Fruit fly (Drosophila melanogaster) whole organism, embryonic: ENCODE results near the gene Hs2st.

Source experiments
- Atf6 ChIP-seq: fragments of 200-800 bp; sonication (Bioruptor generic); IDR thresholded peaks from 2 replicates; pipeline ENCODE4 v1.3.6; 2022; ENCODE audit warnings: missing biosample characterization, missing genetic modification characterization
- Blimp-1 ChIP-seq: fragments of 200-800 bp; sonication (Bioruptor generic); optimal IDR thresholded peaks from 3 replicates; lab custom pipeline; 2018; ENCODE audit warnings: missing biosample characterization, missing genetic modification characterization, mild to moderate bottlenecking, moderate library complexity, missing genetic modification reagents
- BtbVII ChIP-seq: fragments of 200-800 bp; sonication (Bioruptor generic); optimal IDR thresholded peaks from 3 replicates; lab custom pipeline; 2017; ENCODE audit warnings: missing biosample characterization, mild to moderate bottlenecking, missing genetic modification characterization
- CG10979 ChIP-seq: fragments of 200-800 bp; sonication (Bioruptor generic); optimal IDR thresholded peaks from 2 replicates; lab custom pipeline; 2018; ENCODE audit warnings: missing biosample characterization, mild to moderate bottlenecking, missing genetic modification characterization, moderate library complexity
- CG11504 ChIP-seq: fragments of 200-800 bp; sonication (Bioruptor generic); optimal IDR thresholded peaks from 3 replicates; lab custom pipeline; 2019; ENCODE audit warnings: missing biosample characterization, mild to moderate bottlenecking, missing genetic modification characterization, moderate library complexity
- CG12391 ChIP-seq: fragments of 200-800 bp; sonication (Bioruptor generic); optimal IDR thresholded peaks from 3 replicates; lab custom pipeline; 2018; ENCODE audit warnings: missing biosample characterization, mild to moderate bottlenecking, missing genetic modification characterization, moderate library complexity
- CG14710 ChIP-seq: fragments of 200-800 bp; sonication (Bioruptor generic); optimal IDR thresholded peaks from 3 replicates; lab custom pipeline; 2019; ENCODE audit warnings: missing biosample characterization, mild to moderate bottlenecking, missing genetic modification characterization, moderate library complexity
- CG17328 ChIP-seq: fragments of 200-800 bp; sonication (Bioruptor generic); IDR thresholded peaks from 2 replicates; pipeline ENCODE4 v1.3.6; 2022; ENCODE audit warnings: missing biosample characterization, missing genetic modification characterization
- CG18011 ChIP-seq: fragments of 200-800 bp; sonication (Bioruptor generic); optimal IDR thresholded peaks from 2 replicates; lab custom pipeline; 2017; ENCODE audit warnings: missing biosample characterization, missing genetic modification characterization, mild to moderate bottlenecking, moderate library complexity, missing genotype
- CG18262 ChIP-seq: fragments of 200-800 bp; optimal IDR thresholded peaks from 3 replicates; lab custom pipeline; 2019; ENCODE audit warnings: missing biosample characterization, mild to moderate bottlenecking, missing genetic modification characterization, moderate library complexity
- CG2712 ChIP-seq: fragments of 200-800 bp; optimal IDR thresholded peaks from 3 replicates; lab custom pipeline; 2019; ENCODE audit warnings: missing biosample characterization, mild to moderate bottlenecking, missing genetic modification characterization, moderate library complexity
- CG31224 ChIP-seq: fragments of 200-800 bp; sonication (Bioruptor generic); IDR thresholded peaks from 2 replicates; pipeline ENCODE4 v1.3.6; 2022; ENCODE audit warnings: missing biosample characterization, missing genetic modification characterization
- CG3163 ChIP-seq: fragments of 200-800 bp; sonication (Bioruptor generic); optimal IDR thresholded peaks from 3 replicates; lab custom pipeline; 2016; ENCODE audit warnings: missing biosample characterization, missing genetic modification characterization
- CG6654 ChIP-seq: fragments of 200-800 bp; sonication (Bioruptor generic); optimal IDR thresholded peaks from 2 replicates; lab custom pipeline; 2017; ENCODE audit warnings: missing biosample characterization, mild to moderate bottlenecking, missing genetic modification characterization
- CG7556 ChIP-seq: fragments of 200-800 bp; sonication (Bioruptor generic); optimal IDR thresholded peaks from 2 replicates; lab custom pipeline; 2017; ENCODE audit warnings: missing biosample characterization, mild to moderate bottlenecking, missing genetic modification characterization
- CG7839 ChIP-seq: fragments of 200-800 bp; sonication (Bioruptor generic); optimal IDR thresholded peaks from 3 replicates; lab custom pipeline; 2018; ENCODE audit warnings: missing biosample characterization, mild to moderate bottlenecking, missing genetic modification characterization, moderate library complexity
- CG8388 ChIP-seq: fragments of 200-800 bp; sonication (Bioruptor generic); optimal IDR thresholded peaks from 2 replicates; lab custom pipeline; 2019; ENCODE audit warnings: missing biosample characterization, mild to moderate bottlenecking, missing genetic modification characterization, moderate library complexity
- CG9727 ChIP-seq: fragments of 200-800 bp; sonication (Bioruptor generic); optimal IDR thresholded peaks from 3 replicates; lab custom pipeline; 2017; ENCODE audit warnings: missing biosample characterization, mild to moderate bottlenecking, missing genetic modification characterization
- CTCF ChIP-seq: fragments of 200-800 bp; sonication (Bioruptor generic); optimal IDR thresholded peaks from 2 replicates; lab custom pipeline; 2017; ENCODE audit warnings: missing biosample characterization, mild to moderate bottlenecking, missing genetic modification characterization, moderate library complexity
- Chrac-16 ChIP-seq: fragments of 200-800 bp; sonication (Bioruptor generic); optimal IDR thresholded peaks from 3 replicates; lab custom pipeline; 2016; ENCODE audit warnings: missing biosample characterization, missing genetic modification characterization
- CkIIα-i1 ChIP-seq: fragments of 200-800 bp; sonication (Bioruptor generic); IDR thresholded peaks from 2 replicates; pipeline ENCODE4 v1.3.6; 2022; ENCODE audit warnings: missing biosample characterization, missing genetic modification characterization
- CoRest ChIP-seq: fragments of 200-800 bp; sonication (Bioruptor generic); optimal IDR thresholded peaks from 3 replicates; lab custom pipeline; 2018; ENCODE audit warnings: missing biosample characterization, mild to moderate bottlenecking, missing genetic modification characterization, moderate library complexity
- D ChIP-seq, 2 experiments: fragments of 200-800 bp in 1 of 2; fragments of >200 bp in 1 of 2; sonication (Bioruptor generic) in 1 of 2; optimal IDR thresholded peaks; 2 replicates in 1 of 2; 3 replicates in 1 of 2; lab custom pipeline; 2017; ENCODE audit warnings: mild to moderate bottlenecking in 1 of 2, missing biosample characterization in 1 of 2, missing genetic modification characterization in 1 of 2, missing genetic modification reagents in 1 of 2
- D19A ChIP-seq: fragments of 200-800 bp; optimal IDR thresholded peaks from 3 replicates; lab custom pipeline; 2019; ENCODE audit warnings: missing biosample characterization, mild to moderate bottlenecking, missing genetic modification characterization, moderate library complexity
- Dip3 ChIP-seq: fragments of 200-800 bp; sonication (Bioruptor generic); optimal IDR thresholded peaks from 3 replicates; lab custom pipeline; 2016; ENCODE audit warnings: missing biosample characterization, missing genetic modification characterization
- Dll ChIP-seq: fragments of 200-800 bp; sonication (Bioruptor generic); IDR thresholded peaks from 4 replicates; pipeline ENCODE4 v1.3.6; 2022; ENCODE audit warnings: missing biosample characterization, missing genetic modification characterization; ENCODE audit not compliant: partially characterized antibody
- H2.0 ChIP-seq: fragments of 200-800 bp; sonication (Bioruptor generic); IDR thresholded peaks from 2 replicates; pipeline ENCODE4 v1.3.6; 2022; ENCODE audit warnings: missing biosample characterization, missing genetic modification characterization
- Mes4 ChIP-seq: fragments of 200-800 bp; sonication (Bioruptor generic); optimal IDR thresholded peaks from 2 replicates; lab custom pipeline; 2016; ENCODE audit warnings: missing biosample characterization, missing genetic modification characterization
- Oaz ChIP-seq: fragments of 200-800 bp; sonication (Bioruptor generic); IDR thresholded peaks from 2 replicates; pipeline ENCODE4 v1.3.6; 2022; ENCODE audit warnings: missing biosample characterization, missing genetic modification characterization
- Ssrp ChIP-seq: fragments of 200-800 bp; sonication (Bioruptor generic); optimal IDR thresholded peaks from 2 replicates; lab custom pipeline; 2018; ENCODE audit warnings: missing biosample characterization, mild to moderate bottlenecking, missing genetic modification characterization, moderate library complexity
- ase ChIP-seq: fragments of 200-800 bp; sonication (Bioruptor generic); IDR thresholded peaks from 3 replicates; pipeline ENCODE4 v1.3.6; 2022; ENCODE audit warnings: missing biosample characterization, missing genetic modification characterization
- bsh ChIP-seq, 2 experiments: fragments of 200-800 bp; sonication (Bioruptor generic); optimal IDR thresholded peaks; 2 replicates each; lab custom pipeline; 2017 to 2018; ENCODE audit warnings: mild to moderate bottlenecking in 2 of 2, missing biosample characterization in 2 of 2, missing genetic modification characterization in 2 of 2, moderate library complexity in 1 of 2
- danr ChIP-seq: fragments of 200-800 bp; sonication (Bioruptor generic); IDR thresholded peaks from 2 replicates; pipeline ENCODE4 v1.3.6; 2022; ENCODE audit warnings: missing biosample characterization, missing genetic modification characterization
- dmrt11E ChIP-seq: fragments of 200-800 bp; sonication (Bioruptor generic); optimal IDR thresholded peaks from 3 replicates; lab custom pipeline; 2018; ENCODE audit warnings: missing biosample characterization, mild to moderate bottlenecking, missing genetic modification characterization, moderate library complexity
- gem ChIP-seq: fragments of 200-800 bp; sonication (Bioruptor generic); optimal IDR thresholded peaks from 2 replicates; lab custom pipeline; 2019; ENCODE audit warnings: missing biosample characterization, mild to moderate bottlenecking, missing genetic modification characterization, moderate library complexity
- gsb-n ChIP-seq: fragments of 200-800 bp; sonication (Bioruptor generic); optimal IDR thresholded peaks from 3 replicates; lab custom pipeline; 2018; ENCODE audit warnings: missing biosample characterization, mild to moderate bottlenecking, missing genetic modification characterization
- her ChIP-seq: fragments of 200-800 bp; sonication (Bioruptor generic); optimal IDR thresholded peaks from 2 replicates; lab custom pipeline; 2016; ENCODE audit warnings: missing biosample characterization, missing genetic modification characterization
- insv ChIP-seq, 2 experiments: fragments of 200-800 bp; sonication (Bioruptor generic); optimal IDR thresholded peaks; 3 replicates each; lab custom pipeline; 2016 to 2018; ENCODE audit warnings: missing biosample characterization in 2 of 2, missing genetic modification characterization in 2 of 2
- kah ChIP-seq: fragments of 200-800 bp; sonication (Bioruptor generic); optimal IDR thresholded peaks from 2 replicates; lab custom pipeline; 2018; ENCODE audit warnings: missing biosample characterization, mild to moderate bottlenecking, missing genetic modification characterization
- lola ChIP-seq, 3 experiments: fragments of >200 bp in 2 of 3; fragments of 200-800 bp in 1 of 3; sonication (Bioruptor generic) in 1 of 3; optimal IDR thresholded peaks; 2 replicates each; lab custom pipeline; 2017 to 2019; ENCODE audit warnings: missing biosample characterization in 3 of 3, missing genetic modification characterization in 3 of 3, mild to moderate bottlenecking in 1 of 3, moderate library complexity in 1 of 3
- nmo ChIP-seq: fragments of 200-800 bp; sonication (Bioruptor generic); optimal IDR thresholded peaks from 2 replicates; lab custom pipeline; 2018; ENCODE audit warnings: missing biosample characterization, mild to moderate bottlenecking, missing genetic modification characterization, moderate library complexity
- phol ChIP-seq: fragments of 200-800 bp; sonication (Bioruptor generic); optimal IDR thresholded peaks from 3 replicates; lab custom pipeline; 2018; ENCODE audit warnings: missing biosample characterization, mild to moderate bottlenecking, missing genetic modification characterization, moderate library complexity
- twi ChIP-seq: fragments of 200-800 bp; optimal IDR thresholded peaks from 2 replicates; lab custom pipeline; 2019; ENCODE audit warnings: missing biosample characterization, mild to moderate bottlenecking, missing genetic modification characterization, moderate library complexity
- zfh2 ChIP-seq: fragments of 200-800 bp; sonication (Bioruptor generic); optimal IDR thresholded peaks from 2 replicates; lab custom pipeline; 2016; ENCODE audit warnings: missing biosample characterization, missing genetic modification characterization

Hs2st gene

DNA sequence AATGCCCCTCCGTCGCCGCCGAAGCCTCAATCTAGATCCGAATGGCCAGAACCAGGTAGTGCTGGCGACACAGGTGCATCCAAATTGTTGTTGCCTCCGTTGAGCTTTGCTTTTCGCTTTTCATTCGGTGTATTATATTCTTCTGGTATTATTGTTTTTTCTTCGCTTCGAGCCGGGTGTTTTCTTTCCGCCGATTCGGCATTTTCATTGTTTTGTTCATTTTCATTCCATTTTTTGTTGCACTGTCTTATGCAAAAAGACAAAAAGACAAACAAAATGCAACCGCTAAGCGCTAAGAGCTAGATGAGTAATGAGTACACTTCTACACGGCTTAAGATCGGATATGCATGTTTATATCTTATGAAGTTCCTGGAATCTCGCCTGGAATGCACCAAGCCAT, 27.7 kb upstream of the Hs2st start:
- TF ChIP-seq Blimp-1 (GFP tag; lab: Kevin White, UChicago), result no peak
- TF ChIP-seq danr (GFP tag; lab: Robert Waterston, UW), result no peak
- no peak for TF ChIP-seq kah (GFP tag; lab: Kevin White, UChicago)
- no peak for TF ChIP-seq Chrac-16
- TF ChIP-seq CG31224 (GFP tag; lab: Robert Waterston, UW), result no peak
- TF ChIP-seq CkIIα-i1, result no peak
- no peak for TF ChIP-seq zfh2 (GFP tag; lab: Kevin White, UChicago)
- no peak for TF ChIP-seq insv (GFP tag; optimal IDR thresholded peaks at IDR 0.05; lab: Kevin White, UChicago)
- TF ChIP-seq her (GFP tag; lab: Kevin White, UChicago), result no peak
- no peak for TF ChIP-seq CG7556 (GFP tag; lab: Kevin White, UChicago)
- TF ChIP-seq ase (GFP tag; lab: Robert Waterston, UW), result no peak
- TF ChIP-seq CoRest, result no peak
- TF ChIP-seq CG18011 (GFP tag; lab: Kevin White, UChicago), result no peak

- peak; percentile 54 for TF ChIP-seq CG11504 (tag; lab: Kevin White, UChicago)
- no peak for TF ChIP-seq CG17328 (GFP tag; lab: Robert Waterston, UW)
- TF ChIP-seq Atf6, result no peak
- no peak for TF ChIP-seq gsb-n (tag; lab: Kevin White, UChicago)
- TF ChIP-seq CG10979, result peak; percentile 54
- TF ChIP-seq Dll (GFP tag; lab: Robert Waterston, UW), result no peak
- peak in 1 of 2 experiments; percentile 22 for TF ChIP-seq bsh (GFP tag; optimal IDR thresholded peaks at IDR 0.05; lab: Kevin White, UChicago)
- TF ChIP-seq CG12391 (tag; lab: Kevin White, UChicago), result peak; percentile 1
- no peak for TF ChIP-seq Oaz (GFP tag; lab: Robert Waterston, UW)
- no peak for TF ChIP-seq BtbVII (GFP tag; lab: Kevin White, UChicago)
- peak; percentile 7 for TF ChIP-seq Blimp-1 (GFP tag; lab: Kevin White, UChicago)
- no peak for TF ChIP-seq CG6654
- peak; percentile 44 for TF ChIP-seq dmrt11E (tag; lab: Kevin White, UChicago)
- TF ChIP-seq D (optimal IDR thresholded peaks at IDR 0.05; lab: Kevin White, UChicago), result no peak
- peak; percentile 24 for TF ChIP-seq D (GFP tag; optimal IDR thresholded peaks at IDR 0.05; lab: Kevin White, UChicago)
- TF ChIP-seq gem (tag; lab: Kevin White, UChicago), result peak; percentile 41
- TF ChIP-seq nmo (GFP tag; lab: Kevin White, UChicago), result peak; percentile 30
- peak; percentile 37 for TF ChIP-seq CG14710
- no peak for TF ChIP-seq CG3163 (GFP tag; lab: Kevin White, UChicago)
- peak; percentile 28 for TF ChIP-seq CG7839 (tag; lab: Kevin White, UChicago)
- no peak for TF ChIP-seq twi (tag; lab: Kevin White, UChicago)
- no peak for TF ChIP-seq CTCF (GFP tag; lab: Kevin White, UChicago)
- peak; percentile 58 for TF ChIP-seq CG18262 (tag; lab: Kevin White, UChicago)
- no peak for TF ChIP-seq zfh2 (GFP tag; lab: Kevin White, UChicago)
- TF ChIP-seq phol (tag; lab: Kevin White, UChicago), result peak; percentile 34
- peak; percentile 36 for TF ChIP-seq CG9727
- TF ChIP-seq Dip3, result no peak
- peak; percentile 2 for TF ChIP-seq Ssrp (tag; lab: Kevin White, UChicago)
- TF ChIP-seq lola (GFP tag; optimal IDR thresholded peaks at IDR 0.05; lab: Kevin White, UChicago), result peak in 1 of 3 experiments; percentile 48
- no peak for TF ChIP-seq CG8388 (GFP tag; lab: Kevin White, UChicago)
- TF ChIP-seq CG2712 (tag; lab: Kevin White, UChicago), result peak; percentile 43
- TF ChIP-seq D19A (tag; lab: Kevin White, UChicago), result peak; percentile 7
- no peak for TF ChIP-seq Mes4 (GFP tag; lab: Kevin White, UChicago)
- no peak for TF ChIP-seq H2.0 (GFP tag; lab: Robert Waterston, UW)
Measured at dm6 chr2L:19469751-19470150, 25.2 kb upstream of the Hs2st start.
